Worm (Caenorhabditis elegans): ENCODE data around the gene T05C1.5.

DNA sequence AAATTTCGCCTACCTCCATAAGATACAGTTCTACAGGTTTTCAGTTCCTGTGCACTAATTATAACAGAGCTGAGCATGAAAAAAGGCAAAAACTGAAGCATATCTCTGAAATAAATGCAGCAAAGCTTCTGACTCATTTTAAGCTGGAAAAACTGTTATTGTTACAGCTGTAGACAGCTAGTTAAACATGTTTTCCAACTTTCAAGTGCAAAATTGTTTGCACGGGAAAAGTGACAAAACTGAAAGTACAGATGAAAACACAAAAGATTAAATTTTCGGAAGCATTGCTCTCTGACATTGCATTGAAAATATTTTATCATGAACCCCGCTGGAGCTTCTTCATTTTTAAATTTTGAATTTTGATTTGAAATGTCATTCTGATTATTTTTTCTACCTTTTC is at the start of gene T05C1.5:
- TF ChIP-seq hlh-30 (tag; optimal IDR thresholded peaks at IDR 0.05; ENCODE audit: insufficient read depth) (no peak), unc-130 (GFP tag; optimal IDR thresholded peaks at IDR 0.05) (no peak), unc-62 (GFP tag; optimal IDR thresholded peaks at IDR 0.05 in 1 of 2) (no peak), unc-62 (tag; optimal IDR thresholded peaks at IDR 0.05) (no peak), vab-7 (GFP tag; IDR thresholded peaks at IDR 0.05) (no peak), egl-43 (GFP tag; IDR thresholded peaks at IDR 0.05) (no peak), mxl-3 (GFP tag; optimal IDR thresholded peaks at IDR 0.05) (no peak), snpc-4 (tag; optimal IDR thresholded peaks at IDR 0.05) (no peak)

All from whole organism, L4 larva.